Worm (Caenorhabditis elegans): ENCODE results near the gene tdc-1.

Gene tdc-1

ce11 chrII:8256013-8256412 is 14.4 kb upstream of the tdc-1 start, which contains the start of gene F35C11.7:
TSS of gene F35C11.7 (plus strand) at chrII:8256313.
- TF ChIP-seq ceh-82 (tag; optimal IDR thresholded peaks at IDR 0.05) (no peak), crh-2 (tag; optimal IDR thresholded peaks at IDR 0.05) (no peak), dmd-4 (tag; optimal IDR thresholded peaks at IDR 0.05) (no peak), nhr-10 (tag; optimal IDR thresholded peaks at IDR 0.05) (no peak), nhr-129 (tag; optimal IDR thresholded peaks at IDR 0.05) (no peak), nhr-11 (tag; optimal IDR thresholded peaks at IDR 0.05) (no peak), F13H6.1 (tag; optimal IDR thresholded peaks at IDR 0.05) (no peak), mdl-1 (tag; optimal IDR thresholded peaks at IDR 0.05) (no peak), alr-1 (tag; optimal IDR thresholded peaks at IDR 0.05) (no peak), nhr-12 (tag; optimal IDR thresholded peaks at IDR 0.05) (no peak), nhr-23 (tag; optimal IDR thresholded peaks at IDR 0.05) (no peak), sma-3 (GFP tag; optimal IDR thresholded peaks at IDR 0.05) (no peak), ztf-11 (tag; optimal IDR thresholded peaks at IDR 0.05) (no peak), ztf-4 (tag; optimal IDR thresholded peaks at IDR 0.05) (no peak), unc-39 (tag; optimal IDR thresholded peaks at IDR 0.05) (no peak), fos-1 (tag; optimal IDR thresholded peaks at IDR 0.05) (no peak)

DNA sequence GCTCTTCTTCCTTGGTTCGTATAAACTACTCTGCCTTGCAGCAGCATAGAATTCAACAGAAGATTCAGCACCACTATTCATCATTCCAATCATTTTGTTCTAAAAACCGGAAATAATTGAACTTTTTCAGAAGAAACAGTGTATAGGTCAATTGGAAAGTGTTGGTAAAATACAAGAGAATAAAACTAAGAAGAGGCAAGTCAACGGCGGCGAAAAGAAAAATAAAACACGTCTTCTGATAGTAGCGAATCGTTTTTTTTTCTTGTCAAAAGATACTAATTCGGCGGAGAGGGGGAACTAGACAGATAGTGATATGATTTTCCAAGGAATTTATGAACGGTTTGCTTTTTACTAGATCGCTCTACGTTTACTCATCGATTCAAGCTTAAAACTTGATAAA is 11.4 kb upstream of the tdc-1 start, which contains the start of gene F35C11.6:
Gene F35C11.6, minus strand, starts transcription at position 101 of the 400 bp plus-strand sequence.
- TF ChIP-seq dmd-4 (tag; optimal IDR thresholded peaks at IDR 0.05) (no peak), C34F6.9 (tag; optimal IDR thresholded peaks at IDR 0.05) (no peak), unc-39 (tag; optimal IDR thresholded peaks at IDR 0.05) (no peak), nhr-11 (tag; optimal IDR thresholded peaks at IDR 0.05) (no peak), lin-39 (tag; optimal IDR thresholded peaks at IDR 0.05) (no peak), alr-1 (tag; optimal IDR thresholded peaks at IDR 0.05) (no peak), elt-3 (tag; optimal IDR thresholded peaks at IDR 0.05) (no peak), blmp-1 (tag; optimal IDR thresholded peaks at IDR 0.05; ENCODE audit: insufficient read depth) (no peak)

- TF ChIP-seq nhr-25 (tag; optimal IDR thresholded peaks at IDR 0.05) (no peak), lin-39 (tag; optimal IDR thresholded peaks at IDR 0.05) (no peak), nhr-129 (tag; optimal IDR thresholded peaks at IDR 0.05) (peak; percentile 12), sma-3 (GFP tag; optimal IDR thresholded peaks at IDR 0.05) (peak; percentile 88), sma-9 (GFP tag; optimal IDR thresholded peaks at IDR 0.05) (peak; percentile 66), sma-9 (tag; optimal IDR thresholded peaks at IDR 0.05) (no peak), crh-2 (tag; optimal IDR thresholded peaks at IDR 0.05) (peak; percentile 23)
Observed at ce11 chrII:8259674-8260073, 10.7 kb upstream of the tdc-1 start.

ce11 chrII:8263562-8263961 is 6.8 kb upstream of the tdc-1 start:
- TF ChIP-seq C34F6.9 (tag; optimal IDR thresholded peaks at IDR 0.05) (no peak), elt-1 (tag; optimal IDR thresholded peaks at IDR 0.05) (no peak), nhr-6 (tag; optimal IDR thresholded peaks at IDR 0.05) (peak; percentile 18), F13H6.1 (tag; optimal IDR thresholded peaks at IDR 0.05) (no peak), lin-39 (tag; optimal IDR thresholded peaks at IDR 0.05) (no peak), sma-3 (GFP tag; optimal IDR thresholded peaks at IDR 0.05) (peak; percentile 81), skn-1 (tag; optimal IDR thresholded peaks at IDR 0.05) (no peak), fos-1 (tag; optimal IDR thresholded peaks at IDR 0.05) (peak; percentile 40), lin-11 (tag; optimal IDR thresholded peaks at IDR 0.05) (no peak), nhr-23 (tag; optimal IDR thresholded peaks at IDR 0.05) (no peak), sem-4 (tag; optimal IDR thresholded peaks at IDR 0.05) (no peak), sma-9 (GFP tag; optimal IDR thresholded peaks at IDR 0.05) (peak; percentile 91), sma-9 (tag; optimal IDR thresholded peaks at IDR 0.05) (no peak), mdl-1 (tag; optimal IDR thresholded peaks at IDR 0.05) (peak in 1 of 2 experiments; percentile 14), nhr-11 (tag; optimal IDR thresholded peaks at IDR 0.05) (no peak), crh-2 (tag; optimal IDR thresholded peaks at IDR 0.05) (no peak), nhr-21 (tag; optimal IDR thresholded peaks at IDR 0.05) (peak; percentile 61), blmp-1 (tag; optimal IDR thresholded peaks at IDR 0.05; ENCODE audit: insufficient read depth) (peak; percentile 49)

DNA sequence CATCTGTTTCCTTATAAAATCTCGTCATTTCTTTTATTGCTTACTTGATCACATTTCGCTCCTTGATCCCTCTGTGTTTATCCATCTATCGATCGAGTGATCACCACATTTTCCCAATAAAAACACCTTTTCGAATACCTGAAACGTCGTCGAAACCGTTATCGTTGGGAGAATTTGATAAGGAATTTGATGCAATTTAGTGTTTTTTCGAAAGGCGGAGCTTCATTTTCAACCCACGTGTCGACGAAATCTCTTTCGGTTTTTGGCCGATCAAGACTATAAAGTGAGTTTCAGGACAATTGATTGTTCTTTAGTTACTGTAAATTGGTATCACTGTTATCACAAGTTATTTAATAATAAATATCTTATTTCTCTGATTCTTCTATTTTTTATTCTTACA is 5.8 kb upstream of the tdc-1 start, which contains the start of gene srdh-1:
Gene srdh-1, plus strand, starts transcription at position 43 of the 400 bp plus-strand sequence.
- TF ChIP-seq ceh-82 (tag; optimal IDR thresholded peaks at IDR 0.05) (no peak), fos-1 (tag; optimal IDR thresholded peaks at IDR 0.05) (peak; percentile 16), blmp-1 (tag; optimal IDR thresholded peaks at IDR 0.05; ENCODE audit: insufficient read depth) (peak; percentile 36), peb-1 (tag; optimal IDR thresholded peaks at IDR 0.05) (no peak), sma-9 (GFP tag; optimal IDR thresholded peaks at IDR 0.05) (peak; percentile 18), sma-9 (tag; optimal IDR thresholded peaks at IDR 0.05) (no peak), nhr-237 (tag; optimal IDR thresholded peaks at IDR 0.05) (no peak)

DNA sequence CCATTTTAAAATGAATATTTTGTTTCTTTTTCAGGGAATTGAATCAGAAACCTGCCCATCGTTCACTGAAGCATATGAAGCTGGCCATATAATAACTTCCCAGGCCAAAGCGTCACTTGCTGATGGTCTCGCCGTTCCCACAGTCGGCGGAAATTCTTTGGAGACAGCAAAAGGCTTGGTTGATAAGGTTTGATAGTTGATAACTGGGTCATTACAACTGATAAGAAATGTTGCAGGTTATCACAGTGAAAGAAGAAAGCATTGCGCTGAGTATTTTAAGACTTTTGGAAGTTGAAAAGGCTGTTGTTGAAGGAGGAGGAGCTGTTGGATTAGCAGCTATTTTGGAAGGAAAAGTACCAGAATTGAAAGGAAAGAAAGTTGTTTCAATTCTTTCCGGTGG is 3.8 kb upstream of the tdc-1 start:
- no peak for TF ChIP-seq mab-5 (tag; optimal IDR thresholded peaks at IDR 0.05)
- no peak for TF ChIP-seq zag-1 (tag; optimal IDR thresholded peaks at IDR 0.05)
- TF ChIP-seq mdl-1 (tag; optimal IDR thresholded peaks at IDR 0.05): no peak
- no peak for TF ChIP-seq lin-11 (tag; optimal IDR thresholded peaks at IDR 0.05)
- peak; percentile 89 for TF ChIP-seq fos-1 (tag; optimal IDR thresholded peaks at IDR 0.05)
- no peak for TF ChIP-seq elt-3 (tag; optimal IDR thresholded peaks at IDR 0.05)
- TF ChIP-seq sma-9 (GFP tag; optimal IDR thresholded peaks at IDR 0.05): peak; percentile 5
- TF ChIP-seq sma-9 (tag; optimal IDR thresholded peaks at IDR 0.05): no peak
